Worm (Caenorhabditis elegans) whole organism, late embryonic: ENCODE data around the gene bris-1.

Source experiments
- F13H6.1 ChIP-seq: sonication (generic microtip); optimal IDR thresholded peaks from 2 replicates; lab custom pipeline; 2016; ENCODE audit warnings: missing genetic modification characterization, missing compliant biosample characterization
- K02D7.2 ChIP-seq: sonication (generic microtip); optimal IDR thresholded peaks from 2 replicates; lab custom pipeline; 2017; ENCODE audit warnings: mild to moderate bottlenecking, missing genetic modification characterization, missing compliant biosample characterization
- K09A11.1 ChIP-seq: sonication (generic microtip); optimal IDR thresholded peaks from 2 replicates; lab custom pipeline; 2017; ENCODE audit warnings: antibody characterized with exemption, mild to moderate bottlenecking, missing genetic modification characterization, missing compliant biosample characterization; ENCODE audit not compliant: insufficient read depth
- ceh-14 ChIP-seq: sonication (generic microtip); optimal IDR thresholded peaks from 2 replicates; lab custom pipeline; 2016; ENCODE audit warnings: missing genotype, missing genetic modification characterization, missing compliant biosample characterization
- ceh-22 ChIP-seq: sonication (generic microtip); optimal IDR thresholded peaks from 2 replicates; lab custom pipeline; 2017; ENCODE audit warnings: missing biosample characterization, missing genetic modification characterization
- ceh-24 ChIP-seq: sonication (generic microtip); optimal IDR thresholded peaks from 2 replicates; lab custom pipeline; 2016; ENCODE audit warnings: mild to moderate bottlenecking, missing genetic modification characterization, missing compliant biosample characterization
- ceh-31 ChIP-seq: sonication (generic microtip); optimal IDR thresholded peaks from 2 replicates; lab custom pipeline; 2016; ENCODE audit warnings: missing genetic modification characterization, missing compliant biosample characterization
- ceh-34 ChIP-seq: sonication (generic microtip); optimal IDR thresholded peaks from 2 replicates; lab custom pipeline; 2016; ENCODE audit warnings: mild to moderate bottlenecking, missing genetic modification characterization, missing compliant biosample characterization
- ceh-48 ChIP-seq: sonication (generic microtip); optimal IDR thresholded peaks from 2 replicates; lab custom pipeline; 2016; ENCODE audit warnings: missing genetic modification characterization, inconsistent platforms, missing compliant biosample characterization
- dmd-4 ChIP-seq: sonication (generic microtip); optimal IDR thresholded peaks from 2 replicates; lab custom pipeline; 2016; ENCODE audit warnings: borderline replicate concordance, missing genetic modification characterization, missing compliant biosample characterization
- ets-4 ChIP-seq: sonication (generic microtip); optimal IDR thresholded peaks from 2 replicates; lab custom pipeline; 2016; ENCODE audit warnings: missing genetic modification characterization, missing compliant biosample characterization
- fax-1 ChIP-seq: sonication (generic microtip); optimal IDR thresholded peaks from 2 replicates; lab custom pipeline; 2016; ENCODE audit warnings: missing genotype, missing genetic modification characterization, missing compliant biosample characterization
- hlh-13 ChIP-seq: fragments of 200-800 bp; sonication (Bioruptor generic); optimal IDR thresholded peaks from 2 replicates; lab custom pipeline; 2018; ENCODE audit warnings: mild to moderate bottlenecking, missing genetic modification characterization, missing compliant biosample characterization
- hlh-15 ChIP-seq: sonication (generic microtip); optimal IDR thresholded peaks from 2 replicates; lab custom pipeline; 2016; ENCODE audit warnings: missing genetic modification characterization, missing compliant biosample characterization
- hlh-30 ChIP-seq: sonication (generic microtip); optimal IDR thresholded peaks from 2 replicates; lab custom pipeline; 2017; ENCODE audit warnings: antibody characterized with exemption, missing genetic modification characterization, missing compliant biosample characterization; ENCODE audit not compliant: insufficient read depth
- hlh-6 ChIP-seq: sonication (generic microtip); optimal IDR thresholded peaks from 2 replicates; lab custom pipeline; 2016; ENCODE audit warnings: missing genotype, missing genetic modification characterization, missing compliant biosample characterization
- lim-6 ChIP-seq: sonication (generic microtip); optimal IDR thresholded peaks from 2 replicates; lab custom pipeline; 2016; ENCODE audit warnings: missing genetic modification characterization, missing compliant biosample characterization
- lin-11 ChIP-seq: fragments of 200-800 bp; sonication (Bioruptor generic); optimal IDR thresholded peaks from 2 replicates; lab custom pipeline; 2018; ENCODE audit warnings: mild to moderate bottlenecking, missing genetic modification characterization, missing compliant biosample characterization
- madf-2 ChIP-seq: sonication (generic microtip); optimal IDR thresholded peaks from 2 replicates; lab custom pipeline; 2017; ENCODE audit warnings: missing genetic modification characterization, missing compliant biosample characterization
- mec-3 ChIP-seq: sonication (generic microtip); optimal IDR thresholded peaks from 2 replicates; lab custom pipeline; 2016; ENCODE audit warnings: borderline replicate concordance, missing genetic modification characterization, missing compliant biosample characterization
- npax-4 ChIP-seq: sonication (generic microtip); optimal IDR thresholded peaks from 2 replicates; lab custom pipeline; 2016; ENCODE audit warnings: missing genetic modification characterization, missing compliant biosample characterization
- odd-2 ChIP-seq: sonication (generic microtip); optimal IDR thresholded peaks from 2 replicates; lab custom pipeline; 2017; ENCODE audit warnings: antibody characterized with exemption, mild to moderate bottlenecking, missing genetic modification characterization, missing compliant biosample characterization
- pag-3 ChIP-seq: sonication (generic microtip); optimal IDR thresholded peaks from 2 replicates; lab custom pipeline; 2016; ENCODE audit warnings: missing compliant biosample characterization, missing genetic modification characterization, borderline replicate concordance
- pha-2 ChIP-seq: sonication (generic microtip); optimal IDR thresholded peaks from 2 replicates; lab custom pipeline; 2017; ENCODE audit warnings: mild to moderate bottlenecking, missing genetic modification characterization, missing compliant biosample characterization
- pha-4 ChIP-seq: fragments of 150-350 bp; optimal IDR thresholded peaks from 2 replicates; lab custom pipeline; 2018; ENCODE audit warnings: missing biosample characterization, missing genetic modification reagents, missing genetic modification characterization
- sdc-2 ChIP-seq: sonication (generic microtip); optimal IDR thresholded peaks from 2 replicates; lab custom pipeline; 2016; ENCODE audit warnings: missing genotype, missing genetic modification characterization, missing compliant biosample characterization
- sox-4 ChIP-seq: sonication (generic microtip); optimal IDR thresholded peaks from 2 replicates; lab custom pipeline; 2017; ENCODE audit warnings: mild to moderate bottlenecking, missing genetic modification characterization, inconsistent platforms, missing compliant biosample characterization
- syd-9 ChIP-seq: sonication (generic microtip); optimal IDR thresholded peaks from 2 replicates; lab custom pipeline; 2016; ENCODE audit warnings: mild to moderate bottlenecking, missing genetic modification characterization, moderate library complexity, missing compliant biosample characterization
- unc-3 ChIP-seq, 2 experiments: fragments of 200-800 bp in 1 of 2; sonication (Bioruptor generic) in 1 of 2; sonication (generic microtip) in 1 of 2; conservative IDR thresholded peaks in 1 of 2; optimal IDR thresholded peaks in 1 of 2; 2 replicates each; pipeline versions ENCODE4 v1.3.6 to Lab custom; 2016 to 2022; ENCODE audit warnings: missing compliant biosample characterization in 2 of 2, missing genetic modification characterization in 2 of 2, missing genetic modification reagents in 1 of 2
- unc-55 ChIP-seq: sonication (generic microtip); optimal IDR thresholded peaks from 2 replicates; lab custom pipeline; 2017; ENCODE audit warnings: missing biosample characterization, missing genetic modification reagents, missing genetic modification characterization
- unc-86 ChIP-seq: sonication (generic microtip); optimal IDR thresholded peaks from 2 replicates; lab custom pipeline; 2016; ENCODE audit warnings: missing genetic modification characterization, missing compliant biosample characterization
- ztf-16 ChIP-seq: sonication (generic microtip); optimal IDR thresholded peaks from 2 replicates; lab custom pipeline; 2017; ENCODE audit warnings: missing genetic modification characterization, missing compliant biosample characterization

bris-1 gene

DNA sequence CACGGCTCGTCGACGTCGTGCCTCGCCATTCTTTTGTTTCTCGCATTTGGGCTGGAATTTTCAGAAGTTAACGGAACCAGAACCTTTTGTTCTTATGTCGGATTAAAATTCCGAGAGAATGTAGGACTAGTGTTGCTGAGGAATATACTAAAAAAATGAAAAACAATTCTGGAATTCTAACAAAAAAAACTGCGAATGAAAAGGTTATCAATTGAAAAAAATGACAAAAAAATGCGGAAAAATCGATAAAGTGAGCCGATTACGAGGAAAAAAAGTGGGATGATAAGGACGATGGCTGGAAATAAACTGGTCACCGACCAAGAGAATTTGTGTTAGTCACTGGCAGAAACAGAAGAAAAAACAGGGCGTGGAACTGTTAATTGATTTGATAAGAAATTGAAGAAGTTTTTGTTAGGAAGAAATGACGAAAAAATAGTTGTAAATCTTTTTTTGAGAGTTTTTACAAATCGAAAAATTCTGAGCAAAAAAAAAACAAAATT lies at the start of gene bris-1:
TSS of gene bris-1 (minus strand) at position 51 of the 500 bp plus-strand sequence.
- no peak for TF ChIP-seq lim-6 (tag; lab: Kevin White, UChicago)

DNA sequence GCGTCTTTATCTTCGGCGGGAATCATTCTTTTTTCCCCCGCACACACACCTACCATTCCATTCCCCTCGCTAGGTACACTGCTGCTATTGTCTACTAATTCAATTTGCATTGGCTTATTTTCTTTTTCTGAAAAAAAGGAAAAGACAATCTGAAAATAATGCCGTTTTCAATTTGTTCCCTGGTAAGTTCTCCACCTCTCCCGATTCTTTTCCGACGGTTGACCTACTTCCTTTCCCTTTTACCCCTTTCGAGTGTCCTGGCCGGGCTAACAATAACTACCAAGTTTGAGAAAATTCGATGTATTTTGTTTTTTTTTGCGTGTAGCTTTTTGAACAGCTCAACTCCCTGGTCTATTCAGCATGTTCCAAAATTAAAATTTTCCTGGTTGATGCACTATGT lies 48.1 kb upstream of the bris-1 start, which contains the start of gene F37C4.4:
TSS of gene F37C4.4 (plus strand) at position 58 of the 400 bp plus-strand sequence.
- TF ChIP-seq ceh-48 (tag; lab: Kevin White, UChicago) (no peak), npax-4 (no peak), ceh-24 (tag; lab: Kevin White, UChicago) (no peak), pag-3 (tag; lab: Kevin White, UChicago) (no peak), unc-55 (GFP tag; lab: Kevin White, UChicago) (no peak), ceh-14 (tag; lab: Kevin White, UChicago) (no peak), dmd-4 (no peak), ets-4 (tag; lab: Kevin White, UChicago) (no peak), ceh-34 (tag; lab: Kevin White, UChicago) (no peak), pha-2 (tag; lab: Kevin White, UChicago) (no peak), K02D7.2 (tag; lab: Kevin White, UChicago) (no peak), mec-3 (tag; lab: Kevin White, UChicago) (no peak), F13H6.1 (no peak)

- TF ChIP-seq ceh-31 (tag; lab: Kevin White, UChicago), result no peak
- no peak for TF ChIP-seq ceh-22 (tag; lab: Kevin White, UChicago)
- no peak for TF ChIP-seq unc-86
- TF ChIP-seq hlh-13, result no peak
- no peak for TF ChIP-seq hlh-30 (tag; lab: Kevin White, UChicago)
- no peak for TF ChIP-seq K09A11.1 (tag; lab: Kevin White, UChicago)
- TF ChIP-seq pha-4 (tag; lab: Kevin White, UChicago), result no peak
Observed at ce11 chrIV:3866018-3866417, 46.9 kb upstream of the bris-1 start.

ce11 chrIV:3864944-3865343 lies 45.8 kb upstream of the bris-1 start, which contains the start of gene aat-8:
Gene aat-8, minus strand, starts transcription at chrIV:3865044.
- TF ChIP-seq lim-6 (tag; lab: Kevin White, UChicago) (no peak), odd-2 (tag; lab: Kevin White, UChicago) (no peak), hlh-15 (tag; lab: Kevin White, UChicago) (no peak), madf-2 (tag; lab: Kevin White, UChicago) (no peak), hlh-6 (tag; lab: Kevin White, UChicago) (no peak)
- TF ChIP-seq, all 69 proteins: peak for 0

- no peak for TF ChIP-seq unc-3 (GFP tag; conservative IDR thresholded peaks at IDR 0.05; lab: Robert Waterston, UW)
- TF ChIP-seq unc-3 (tag; optimal IDR thresholded peaks at IDR 0.05; lab: Kevin White, UChicago), result no peak
- no peak for TF ChIP-seq fax-1
- TF ChIP-seq ceh-34 (tag; lab: Kevin White, UChicago), result no peak
- no peak for TF ChIP-seq F13H6.1
- no peak for TF ChIP-seq ets-4 (tag; lab: Kevin White, UChicago)
- no peak for TF ChIP-seq sox-4 (tag; lab: Kevin White, UChicago)
- no peak for TF ChIP-seq npax-4
- TF ChIP-seq sdc-2 (tag; lab: Kevin White, UChicago), result no peak
- no peak for TF ChIP-seq unc-86
- TF ChIP-seq syd-9 (tag; lab: Kevin White, UChicago), result no peak
- TF ChIP-seq mec-3 (tag; lab: Kevin White, UChicago), result no peak
- no peak for TF ChIP-seq lin-11
- no peak for TF ChIP-seq ztf-16 (tag; lab: Kevin White, UChicago)
Observed at ce11 chrIV:3862948-3863347, 43.8 kb upstream of the bris-1 start.
